Worm (Caenorhabditis elegans) whole organism, mixed stage, embryonic: ENCODE data around the gene T24B8.3.

Experiments used
- mep-1 ChIP-seq: fragments of 150-350 bp; optimal IDR thresholded peaks from 2 replicates; lab custom pipeline; 2017; ENCODE audit warnings: missing biosample characterization, missing genetic modification reagents, missing genetic modification characterization, inconsistent platforms
- pha-4 ChIP-seq: fragments of 150-350 bp; optimal IDR thresholded peaks from 2 replicates; lab custom pipeline; 2018; ENCODE audit warnings: missing biosample characterization, missing genetic modification reagents, missing genetic modification characterization

Gene T24B8.3

DNA sequence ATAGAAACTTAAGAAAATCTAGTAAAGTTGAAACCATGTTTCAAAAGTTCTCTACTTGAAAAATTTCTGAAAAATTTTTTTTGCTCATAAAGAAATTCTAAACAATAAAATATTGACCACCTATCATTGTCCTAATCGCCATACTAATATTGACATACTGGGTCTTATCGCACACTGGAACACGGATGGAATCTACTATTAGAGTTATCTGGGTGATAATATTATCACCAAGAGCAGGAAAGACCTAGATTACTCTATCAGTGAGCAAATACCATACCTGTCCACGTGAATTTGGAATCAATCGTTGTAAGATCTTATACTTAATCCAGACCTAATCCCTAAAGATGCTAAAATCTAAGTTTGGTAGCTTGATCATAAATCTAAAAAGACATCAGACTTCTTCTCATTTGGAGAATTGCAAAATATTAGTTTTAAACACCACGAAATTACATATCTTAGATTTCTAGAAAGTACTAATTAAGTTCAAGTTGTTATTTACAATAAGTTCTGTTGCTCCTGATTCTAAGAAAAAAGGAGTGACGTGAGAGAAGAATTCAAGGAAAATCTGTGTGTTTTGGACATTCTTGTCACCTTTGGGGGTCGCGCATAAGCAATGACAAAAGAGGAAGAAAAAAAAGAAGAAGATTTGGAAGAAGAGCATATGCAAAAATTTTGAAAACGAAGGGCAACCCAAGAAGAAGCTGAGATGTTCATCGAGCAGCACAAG lies 50.8 kb downstream of the T24B8.3 start:
- no peak for TF ChIP-seq mep-1 (tag; lab: Kevin White, UChicago)
- no peak for TF ChIP-seq pha-4 (tag; lab: Kevin White, UChicago)
